Fruit fly (Drosophila melanogaster): ENCODE data around the gene Vps13D.

dm6 chr3L:12716661-12717060, 38.2 kb upstream of the Vps13D start:
- TF ChIP-seq CG9139 (GFP tag; optimal IDR thresholded peaks at IDR 0.05) (no peak), CG11294 (GFP tag; IDR thresholded peaks at IDR 0.05) (no peak), topi (GFP tag; optimal IDR thresholded peaks at IDR 0.05) (no peak), CG6163 (GFP tag; IDR thresholded peaks at IDR 0.05) (no peak)
